Fruit fly (Drosophila melanogaster): ENCODE results near the gene CG10996.

- TF ChIP-seq CG7368 (GFP tag; optimal IDR thresholded peaks at IDR 0.05), result no peak
- TF ChIP-seq CG11902 (GFP tag; optimal IDR thresholded peaks at IDR 0.05), result no peak
- no peak for TF ChIP-seq CG10669 (GFP tag; optimal IDR thresholded peaks at IDR 0.05)
- TF ChIP-seq lz (GFP tag; optimal IDR thresholded peaks at IDR 0.05), result no peak
- TF ChIP-seq Blimp-1 (GFP tag; optimal IDR thresholded peaks at IDR 0.05), result no peak
- TF ChIP-seq eg (GFP tag; IDR thresholded peaks at IDR 0.05), result no peak
- no peak for TF ChIP-seq esn (GFP tag; optimal IDR thresholded peaks at IDR 0.05)
- TF ChIP-seq Lpt (GFP tag; optimal IDR thresholded peaks at IDR 0.05), result no peak
- no peak for TF ChIP-seq Ets96B (tag; optimal IDR thresholded peaks at IDR 0.05)
- no peak for TF ChIP-seq Eip75B (GFP tag; optimal IDR thresholded peaks at IDR 0.05)
- no peak for TF ChIP-seq Sox15 (GFP tag; optimal IDR thresholded peaks at IDR 0.05)
Measured at dm6 chrX:13753101-13753758, 44.2 kb downstream of the CG10996 start.
